Fruit fly (Drosophila melanogaster) whole organism, embryonic: ENCODE data around the gene flip.
A peak's percentile ranks its signal among the peaks of the same experiment; 100 is the strongest.

Source experiments
- Atf3 ChIP-seq: fragments of 200-800 bp; sonication (Bioruptor generic); optimal IDR thresholded peaks from 3 replicates; lab custom pipeline; 2016; ENCODE audit warnings: missing biosample characterization, missing genetic modification characterization
- CG12391 ChIP-seq: fragments of 200-800 bp; sonication (Bioruptor generic); optimal IDR thresholded peaks from 3 replicates; lab custom pipeline; 2018; ENCODE audit warnings: missing biosample characterization, mild to moderate bottlenecking, missing genetic modification characterization, moderate library complexity
- CG12659 ChIP-seq: fragments of 200-800 bp; sonication (Bioruptor generic); optimal IDR thresholded peaks from 3 replicates; lab custom pipeline; 2017; ENCODE audit warnings: mild to moderate bottlenecking, missing biosample characterization, missing genetic modification reagents, missing genetic modification characterization
- CG13287 ChIP-seq: fragments of 200-800 bp; sonication (Bioruptor generic); IDR thresholded peaks from 2 replicates; pipeline ENCODE4 v1.3.6; 2022; ENCODE audit warnings: missing biosample characterization, missing genetic modification characterization; ENCODE audit not compliant: partially characterized antibody
- CG15073 ChIP-seq: fragments of 200-800 bp; sonication (Bioruptor generic); optimal IDR thresholded peaks from 2 replicates; lab custom pipeline; 2016; ENCODE audit warnings: missing biosample characterization, missing genetic modification characterization
- CG1647 ChIP-seq: fragments of 200-800 bp; sonication (Bioruptor generic); optimal IDR thresholded peaks from 3 replicates; lab custom pipeline; 2016; ENCODE audit warnings: missing biosample characterization, missing genetic modification characterization
- CG17328 ChIP-seq: fragments of 200-800 bp; sonication (Bioruptor generic); IDR thresholded peaks from 2 replicates; pipeline ENCODE4 v1.3.6; 2022; ENCODE audit warnings: missing biosample characterization, missing genetic modification characterization
- CG18011 ChIP-seq: fragments of 200-800 bp; sonication (Bioruptor generic); optimal IDR thresholded peaks from 2 replicates; lab custom pipeline; 2017; ENCODE audit warnings: missing biosample characterization, missing genetic modification characterization, mild to moderate bottlenecking, moderate library complexity, missing genotype
- CG18476 ChIP-seq: fragments of 200-800 bp; sonication (Bioruptor generic); optimal IDR thresholded peaks from 2 replicates; lab custom pipeline; 2016; ENCODE audit warnings: missing biosample characterization, mild to moderate bottlenecking, missing genetic modification characterization
- CG2120 ChIP-seq: fragments of 200-800 bp; sonication (Bioruptor generic); optimal IDR thresholded peaks from 3 replicates; lab custom pipeline; 2016; ENCODE audit warnings: missing biosample characterization, missing genetic modification characterization
- CG2712 ChIP-seq: fragments of 200-800 bp; optimal IDR thresholded peaks from 3 replicates; lab custom pipeline; 2019; ENCODE audit warnings: missing biosample characterization, mild to moderate bottlenecking, missing genetic modification characterization, moderate library complexity
- CG4424 ChIP-seq: fragments of 200-800 bp; sonication (Bioruptor generic); optimal IDR thresholded peaks from 3 replicates; lab custom pipeline; 2016; ENCODE audit warnings: missing biosample characterization, missing genetic modification characterization
- CG5180 ChIP-seq: fragments of 200-800 bp; sonication (Bioruptor generic); optimal IDR thresholded peaks from 3 replicates; lab custom pipeline; 2017; ENCODE audit warnings: missing biosample characterization, missing genetic modification characterization, mild to moderate bottlenecking, moderate library complexity, missing genetic modification reagents
- CG6683 ChIP-seq: fragments of 200-800 bp; sonication (Bioruptor generic); optimal IDR thresholded peaks from 2 replicates; lab custom pipeline; 2017; ENCODE audit warnings: missing biosample characterization, mild to moderate bottlenecking, missing genetic modification characterization, missing genetic modification reagents
- CG7928 ChIP-seq: fragments of 200-800 bp; sonication (Bioruptor generic); optimal IDR thresholded peaks from 2 replicates; lab custom pipeline; 2017; ENCODE audit warnings: missing biosample characterization, mild to moderate bottlenecking, missing genetic modification characterization
- CG8089 ChIP-seq: fragments of 200-800 bp; sonication (Bioruptor generic); optimal IDR thresholded peaks from 3 replicates; lab custom pipeline; 2016; ENCODE audit warnings: missing biosample characterization, missing genetic modification characterization
- CG9797 ChIP-seq: fragments of 200-800 bp; sonication (Bioruptor generic); optimal IDR thresholded peaks from 3 replicates; lab custom pipeline; 2018; ENCODE audit warnings: missing biosample characterization, mild to moderate bottlenecking, missing genetic modification characterization
- CG9932 ChIP-seq: fragments of 200-800 bp; sonication (Bioruptor generic); IDR thresholded peaks from 2 replicates; pipeline ENCODE4 v1.3.6; 2022; ENCODE audit warnings: missing biosample characterization, missing genetic modification characterization
- Camta ChIP-seq: fragments of 200-800 bp; sonication (Bioruptor generic); optimal IDR thresholded peaks from 2 replicates; lab custom pipeline; 2016; ENCODE audit warnings: missing biosample characterization, missing genetic modification characterization
- Fer3 ChIP-seq: fragments of 200-800 bp; sonication (Bioruptor generic); optimal IDR thresholded peaks from 2 replicates; lab custom pipeline; 2018; ENCODE audit warnings: missing biosample characterization, mild to moderate bottlenecking, missing genetic modification characterization, moderate library complexity
- HLH3B ChIP-seq: fragments of 200-800 bp; sonication (Bioruptor generic); IDR thresholded peaks from 2 replicates; pipeline ENCODE4 v1.3.6; 2022; ENCODE audit warnings: missing biosample characterization, missing genetic modification characterization
- HLH4C ChIP-seq: fragments of 200-800 bp; sonication (Bioruptor generic); IDR thresholded peaks from 3 replicates; pipeline ENCODE4 v1.3.6; 2022; ENCODE audit warnings: missing biosample characterization, missing genetic modification characterization; ENCODE audit not compliant: partially characterized antibody
- Hr78 ChIP-seq, 2 experiments: fragments of 200-800 bp in 1 of 2; fragments of >200 bp in 1 of 2; sonication (Bioruptor generic) in 1 of 2; optimal IDR thresholded peaks; 2 replicates each; lab custom pipeline; 2017 to 2019; ENCODE audit warnings: missing biosample characterization in 2 of 2, missing genetic modification characterization in 2 of 2, mild to moderate bottlenecking in 1 of 2, moderate library complexity in 1 of 2
- Lhr ChIP-seq: fragments of 200-800 bp; sonication (Bioruptor generic); optimal IDR thresholded peaks from 3 replicates; lab custom pipeline; 2017; ENCODE audit warnings: mild to moderate bottlenecking, missing biosample characterization, missing genetic modification reagents, missing genetic modification characterization
- Lim3 ChIP-seq: fragments of 200-800 bp; sonication (Bioruptor generic); IDR thresholded peaks from 2 replicates; pipeline ENCODE4 v1.3.6; 2022; ENCODE audit warnings: missing biosample characterization, missing genetic modification characterization
- Mrtf ChIP-seq: fragments of 200-800 bp; sonication (Bioruptor generic); IDR thresholded peaks from 3 replicates; pipeline ENCODE4 v1.3.6; 2022; ENCODE audit warnings: missing biosample characterization, missing genetic modification characterization
- NFAT ChIP-seq: fragments of 200-800 bp; sonication (Bioruptor generic); IDR thresholded peaks from 2 replicates; pipeline ENCODE4 v1.3.6; 2022; ENCODE audit warnings: missing biosample characterization, missing genetic modification characterization
- PHDP ChIP-seq: fragments of 200-800 bp; sonication (Bioruptor generic); optimal IDR thresholded peaks from 3 replicates; lab custom pipeline; 2018; ENCODE audit warnings: missing biosample characterization, mild to moderate bottlenecking, missing genetic modification characterization, moderate library complexity
- Sox100B ChIP-seq: fragments of 200-800 bp; sonication (Bioruptor generic); optimal IDR thresholded peaks from 3 replicates; lab custom pipeline; 2018; ENCODE audit warnings: missing biosample characterization, mild to moderate bottlenecking, missing genetic modification characterization
- Spps ChIP-seq: fragments of 200-800 bp; sonication (Bioruptor generic); optimal IDR thresholded peaks from 2 replicates; lab custom pipeline; 2018; ENCODE audit warnings: missing biosample characterization, mild to moderate bottlenecking, missing genetic modification characterization
- TFAM ChIP-seq: fragments of 200-800 bp; sonication (Bioruptor generic); optimal IDR thresholded peaks from 2 replicates; lab custom pipeline; 2017; ENCODE audit warnings: missing biosample characterization, missing genetic modification characterization, inconsistent platforms
- ab ChIP-seq: fragments of 200-800 bp; sonication (Bioruptor generic); optimal IDR thresholded peaks from 2 replicates; lab custom pipeline; 2016; ENCODE audit warnings: missing biosample characterization, missing genetic modification characterization
- ase ChIP-seq: fragments of 200-800 bp; sonication (Bioruptor generic); IDR thresholded peaks from 3 replicates; pipeline ENCODE4 v1.3.6; 2022; ENCODE audit warnings: missing biosample characterization, missing genetic modification characterization
- ash1 ChIP-seq: fragments of 200-800 bp; sonication (Bioruptor generic); optimal IDR thresholded peaks from 2 replicates; lab custom pipeline; 2018; ENCODE audit warnings: missing biosample characterization, mild to moderate bottlenecking, missing genetic modification characterization
- bigmax ChIP-seq: fragments of 200-800 bp; sonication (Bioruptor generic); optimal IDR thresholded peaks from 2 replicates; lab custom pipeline; 2018; ENCODE audit warnings: missing biosample characterization, mild to moderate bottlenecking, missing genetic modification characterization
- bsh ChIP-seq, 2 experiments: fragments of 200-800 bp; sonication (Bioruptor generic); optimal IDR thresholded peaks; 2 replicates each; lab custom pipeline; 2017 to 2018; ENCODE audit warnings: mild to moderate bottlenecking in 2 of 2, missing biosample characterization in 2 of 2, missing genetic modification characterization in 2 of 2, moderate library complexity in 1 of 2
- dpn ChIP-seq, 2 experiments: fragments of 200-800 bp; sonication (Bioruptor generic); optimal IDR thresholded peaks; 3 replicates each; lab custom pipeline; 2016; ENCODE audit warnings: missing biosample characterization in 2 of 2, missing genetic modification characterization in 2 of 2
- lab ChIP-seq: fragments of 200-800 bp; sonication (Bioruptor generic); optimal IDR thresholded peaks from 3 replicates; lab custom pipeline; 2017; ENCODE audit warnings: missing biosample characterization, missing genetic modification characterization, mild to moderate bottlenecking, moderate library complexity, missing genetic modification reagents
- lbe ChIP-seq: fragments of 200-800 bp; sonication (Bioruptor generic); optimal IDR thresholded peaks from 2 replicates; lab custom pipeline; 2016; ENCODE audit warnings: missing biosample characterization, mild to moderate bottlenecking, missing genetic modification characterization
- lmd ChIP-seq: fragments of 200-800 bp; sonication (Bioruptor generic); IDR thresholded peaks from 2 replicates; pipeline ENCODE4 v1.3.6; 2022; ENCODE audit warnings: missing biosample characterization, missing genetic modification characterization
- nau ChIP-seq: fragments of 200-800 bp; sonication (Bioruptor generic); optimal IDR thresholded peaks from 3 replicates; lab custom pipeline; 2017; ENCODE audit warnings: missing biosample characterization, mild to moderate bottlenecking, missing genetic modification characterization, missing genetic modification reagents
- nerfin-2 ChIP-seq: fragments of 200-800 bp; sonication (Bioruptor generic); IDR thresholded peaks from 2 replicates; pipeline ENCODE4 v1.3.6; 2022; ENCODE audit warnings: missing biosample characterization, missing genetic modification characterization; ENCODE audit not compliant: partially characterized antibody
- sens-2 ChIP-seq: fragments of 200-800 bp; sonication (Bioruptor generic); IDR thresholded peaks from 2 replicates; pipeline ENCODE4 v1.3.6; 2022; ENCODE audit warnings: missing biosample characterization, missing genetic modification characterization
- sim ChIP-seq: fragments of 200-800 bp; sonication (Bioruptor generic); IDR thresholded peaks from 2 replicates; pipeline ENCODE4 v1.3.6; 2022; ENCODE audit warnings: missing biosample characterization, missing genetic modification characterization
- stwl ChIP-seq: fragments of 200-800 bp; sonication (Bioruptor generic); optimal IDR thresholded peaks from 3 replicates; lab custom pipeline; 2018; ENCODE audit warnings: missing biosample characterization, mild to moderate bottlenecking, missing genetic modification characterization, moderate library complexity
- tin ChIP-seq: fragments of 200-800 bp; sonication (Bioruptor generic); optimal IDR thresholded peaks from 3 replicates; lab custom pipeline; 2016; ENCODE audit warnings: missing biosample characterization, missing genetic modification characterization
- usp ChIP-seq: fragments of >200 bp; optimal IDR thresholded peaks from 2 replicates; lab custom pipeline; 2017; ENCODE audit warnings: missing biosample characterization, missing genetic modification characterization
- wdn ChIP-seq: fragments of 200-800 bp; sonication (Bioruptor generic); IDR thresholded peaks from 2 replicates; pipeline ENCODE4 v1.3.6; 2022; ENCODE audit warnings: missing biosample characterization, missing genetic modification characterization
- wor ChIP-seq: fragments of 200-800 bp; sonication (Bioruptor generic); IDR thresholded peaks from 2 replicates; pipeline ENCODE4 v1.3.6; 2022; ENCODE audit warnings: missing biosample characterization, missing genetic modification characterization

Gene flip

dm6 chr3R:4229137-4229764, 48.5 kb downstream of the flip start, which contains the start of gene DhpD (continued):
- TF ChIP-seq Mrtf (peak; percentile 43; the same call in 2 of the 3 replicates), CG5180 (GFP tag; lab: Kevin White, UChicago) (no peak), ash1 (no peak), NFAT (GFP tag; lab: Robert Waterston, UW) (peak; percentile 93), CG12391 (peak; percentile 65), CG18476 (GFP tag; lab: Kevin White, UChicago) (peak; percentile 50), bsh (GFP tag; optimal IDR thresholded peaks at IDR 0.05; lab: Kevin White, UChicago) (peak; percentile 34 to 64), lmd (GFP tag; lab: Robert Waterston, UW) (peak; percentile 77), Lhr (GFP tag; lab: Kevin White, UChicago) (peak; percentile 4), CG12659 (GFP tag; lab: Kevin White, UChicago) (peak; percentile 80), TFAM (GFP tag; lab: Kevin White, UChicago) (no peak), ase (GFP tag; lab: Robert Waterston, UW) (peak; percentile 61; the same call in 2 of the 3 replicates), dpn (GFP tag; optimal IDR thresholded peaks at IDR 0.05; lab: Kevin White, UChicago) (peak; percentile 55 to 64), wdn (GFP tag; lab: Robert Waterston, UW) (peak; percentile 60; the same call in 1 of the 2 replicates), Atf3 (GFP tag; lab: Kevin White, UChicago) (no peak), CG9932 (GFP tag; lab: Robert Waterston, UW) (peak; percentile 86), lab (peak; percentile 85), CG13287 (GFP tag; lab: Robert Waterston, UW) (peak; percentile 68), CG1647 (GFP tag; lab: Kevin White, UChicago) (peak; percentile 49), PHDP (tag; lab: Kevin White, UChicago) (peak; percentile 74), ab (no peak), CG4424 (GFP tag; lab: Kevin White, UChicago) (peak; percentile 68), lbe (GFP tag; lab: Kevin White, UChicago) (peak; percentile 82), stwl (peak; percentile 15), Hr78 (GFP tag; optimal IDR thresholded peaks at IDR 0.05; lab: Kevin White, UChicago) (no peak), Spps (tag; lab: Kevin White, UChicago) (no peak), nau (GFP tag; lab: Kevin White, UChicago) (no peak), HLH4C (GFP tag; lab: Robert Waterston, UW) (peak; percentile 93), tin (GFP tag; lab: Kevin White, UChicago) (peak; percentile 70), CG2712 (peak; percentile 79), CG17328 (GFP tag; lab: Robert Waterston, UW) (peak; percentile 80), CG15073 (GFP tag; lab: Kevin White, UChicago) (no peak), Lim3 (GFP tag; lab: Robert Waterston, UW) (no peak), CG2120 (peak; percentile 88), HLH3B (peak; percentile 76), sim (GFP tag; lab: Robert Waterston, UW) (no peak), usp (GFP tag; lab: Kevin White, UChicago) (no peak), CG18011 (GFP tag; lab: Kevin White, UChicago) (peak; percentile 43), CG8089 (GFP tag; lab: Kevin White, UChicago) (peak; percentile 6), nerfin-2 (GFP tag; lab: Robert Waterston, UW) (peak; percentile 88), Sox100B (no peak), Camta (GFP tag; lab: Kevin White, UChicago) (peak; percentile 0), Fer3 (tag; lab: Kevin White, UChicago) (peak; percentile 79), CG6683 (peak; percentile 10), wor (no peak), bigmax (GFP tag; lab: Kevin White, UChicago) (no peak), CG7928 (peak; percentile 39), CG9797 (GFP tag; lab: Kevin White, UChicago) (no peak), sens-2 (GFP tag; lab: Robert Waterston, UW) (no peak)
